Worm (Caenorhabditis elegans): Measurements from ENCODE around the gene eif-3.G.

DNA sequence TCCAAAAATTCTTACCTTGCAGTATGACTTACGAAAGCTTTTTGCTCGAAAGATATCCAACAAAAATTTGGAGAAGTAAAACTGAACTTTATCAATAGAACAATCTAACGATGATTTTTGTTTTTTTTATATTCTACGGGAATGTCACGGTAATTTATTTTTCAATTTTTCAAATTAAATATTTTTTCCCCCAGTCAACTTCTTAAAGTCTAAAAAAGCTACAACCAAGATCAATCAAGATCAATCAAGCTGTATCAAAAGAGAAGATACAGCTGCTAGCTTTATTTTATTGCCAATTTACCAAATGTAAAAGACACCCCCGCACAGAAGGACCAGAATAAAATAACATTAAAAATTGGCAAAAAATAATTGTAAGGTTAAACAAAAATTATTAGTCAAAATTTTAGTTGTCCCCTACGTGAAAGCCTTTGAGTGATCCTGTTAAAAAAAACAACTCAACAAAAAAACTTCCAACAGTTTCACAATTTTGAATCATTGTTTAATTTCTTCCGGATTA is 32.8 kb downstream of the eif-3.G start, which contains the start of the genes M05D6.1 and M05D6.3:
- TF ChIP-seq dao-5 (tag; optimal IDR thresholded peaks at IDR 0.05), result no peak
- no peak for TF ChIP-seq him-1 (tag; optimal IDR thresholded peaks at IDR 0.05)
- TF ChIP-seq W03F9.2 (tag; optimal IDR thresholded peaks at IDR 0.05), result no peak
